Fruit fly (Drosophila melanogaster) whole organism, embryonic: ENCODE data around the gene siz.

Experiments used
- Atf-2 ChIP-seq: fragments of 200-800 bp; sonication (Bioruptor generic); optimal IDR thresholded peaks from 2 replicates; lab custom pipeline; 2016; ENCODE audit warnings: missing biosample characterization, missing genetic modification characterization
- Atf6 ChIP-seq: fragments of 200-800 bp; sonication (Bioruptor generic); IDR thresholded peaks from 2 replicates; pipeline ENCODE4 v1.3.6; 2022; ENCODE audit warnings: missing biosample characterization, missing genetic modification characterization
- CG10267 ChIP-seq: fragments of 200-800 bp; sonication (Bioruptor generic); optimal IDR thresholded peaks from 2 replicates; lab custom pipeline; 2018; ENCODE audit warnings: missing biosample characterization, mild to moderate bottlenecking, missing genetic modification characterization, moderate library complexity
- CG12299 ChIP-seq: fragments of 200-800 bp; sonication (Bioruptor generic); optimal IDR thresholded peaks from 2 replicates; lab custom pipeline; 2018; ENCODE audit warnings: missing biosample characterization, mild to moderate bottlenecking, missing genetic modification characterization
- CG12659 ChIP-seq: fragments of 200-800 bp; sonication (Bioruptor generic); optimal IDR thresholded peaks from 3 replicates; lab custom pipeline; 2017; ENCODE audit warnings: mild to moderate bottlenecking, missing biosample characterization, missing genetic modification reagents, missing genetic modification characterization
- CG14667 ChIP-seq: fragments of 200-800 bp; sonication (Bioruptor generic); IDR thresholded peaks from 2 replicates; pipeline ENCODE4 v1.3.6; 2022; ENCODE audit warnings: missing biosample characterization, missing genetic modification characterization
- CG14710 ChIP-seq: fragments of 200-800 bp; sonication (Bioruptor generic); optimal IDR thresholded peaks from 3 replicates; lab custom pipeline; 2019; ENCODE audit warnings: missing biosample characterization, mild to moderate bottlenecking, missing genetic modification characterization, moderate library complexity
- CG16779 ChIP-seq: fragments of 200-800 bp; sonication (Bioruptor generic); IDR thresholded peaks from 2 replicates; pipeline ENCODE4 v1.3.6; 2022; ENCODE audit warnings: missing biosample characterization, missing genetic modification characterization
- CG16813 ChIP-seq: fragments of 200-800 bp; sonication (Bioruptor generic); IDR thresholded peaks from 3 replicates; pipeline ENCODE4 v1.3.6; 2022; ENCODE audit warnings: missing biosample characterization, missing genetic modification characterization; ENCODE audit not compliant: partially characterized antibody
- CG17829 ChIP-seq: fragments of 200-800 bp; optimal IDR thresholded peaks from 2 replicates; lab custom pipeline; 2019; ENCODE audit warnings: missing biosample characterization, mild to moderate bottlenecking, missing genetic modification characterization, moderate library complexity
- CG1792 ChIP-seq: fragments of 200-800 bp; sonication (Bioruptor generic); optimal IDR thresholded peaks from 2 replicates; lab custom pipeline; 2016; ENCODE audit warnings: missing biosample characterization, missing genetic modification characterization
- CG18619 ChIP-seq: fragments of 200-800 bp; sonication (Bioruptor generic); optimal IDR thresholded peaks from 3 replicates; lab custom pipeline; 2017; ENCODE audit warnings: missing biosample characterization, mild to moderate bottlenecking, missing genetic modification characterization
- CG2202 ChIP-seq: fragments of 200-800 bp; sonication (Bioruptor generic); optimal IDR thresholded peaks from 2 replicates; lab custom pipeline; 2018; ENCODE audit warnings: missing biosample characterization, mild to moderate bottlenecking, missing genetic modification characterization
- CG30020 ChIP-seq: fragments of 200-800 bp; optimal IDR thresholded peaks from 2 replicates; lab custom pipeline; 2019; ENCODE audit warnings: missing biosample characterization, mild to moderate bottlenecking, missing genetic modification characterization, moderate library complexity
- CG32532 ChIP-seq: fragments of 200-800 bp; sonication (Bioruptor generic); IDR thresholded peaks from 2 replicates; pipeline ENCODE4 v1.3.6; 2022; ENCODE audit warnings: missing biosample characterization, missing genetic modification characterization
- CG34422 ChIP-seq: fragments of 200-800 bp; sonication (Bioruptor generic); IDR thresholded peaks from 3 replicates; pipeline ENCODE4 v1.3.6; 2022; ENCODE audit warnings: missing biosample characterization, missing genetic modification characterization
- CG8089 ChIP-seq: fragments of 200-800 bp; sonication (Bioruptor generic); optimal IDR thresholded peaks from 3 replicates; lab custom pipeline; 2016; ENCODE audit warnings: missing biosample characterization, missing genetic modification characterization
- CG8290 ChIP-seq, 3 experiments: fragments of 200-800 bp; sonication (Bioruptor generic); optimal IDR thresholded peaks; 2 replicates each; lab custom pipeline; 2016 to 2019; ENCODE audit warnings: missing biosample characterization in 3 of 3, missing genetic modification characterization in 3 of 3, mild to moderate bottlenecking in 2 of 3, moderate library complexity in 1 of 3
- CoRest ChIP-seq: fragments of 200-800 bp; sonication (Bioruptor generic); optimal IDR thresholded peaks from 3 replicates; lab custom pipeline; 2018; ENCODE audit warnings: missing biosample characterization, mild to moderate bottlenecking, missing genetic modification characterization, moderate library complexity
- Doc3 ChIP-seq: fragments of 200-800 bp; sonication (Bioruptor generic); IDR thresholded peaks from 3 replicates; pipeline ENCODE4 v1.3.6; 2022; ENCODE audit warnings: missing biosample characterization, missing genetic modification characterization; ENCODE audit not compliant: partially characterized antibody
- E2f2 ChIP-seq: fragments of 200-800 bp; sonication (Bioruptor generic); IDR thresholded peaks from 2 replicates; pipeline ENCODE4 v1.3.6; 2022; ENCODE audit warnings: missing biosample characterization, missing genetic modification characterization
- GATAe ChIP-seq: fragments of 200-800 bp; sonication (Bioruptor generic); conservative IDR thresholded peaks from 2 replicates; pipeline ENCODE4 v1.3.6; 2022; ENCODE audit warnings: missing biosample characterization, missing genetic modification characterization
- HLH3B ChIP-seq: fragments of 200-800 bp; sonication (Bioruptor generic); IDR thresholded peaks from 2 replicates; pipeline ENCODE4 v1.3.6; 2022; ENCODE audit warnings: missing biosample characterization, missing genetic modification characterization
- NC2β ChIP-seq: fragments of 200-800 bp; sonication (Bioruptor generic); optimal IDR thresholded peaks from 2 replicates; lab custom pipeline; 2016; ENCODE audit warnings: missing biosample characterization, missing genetic modification characterization
- Ravus ChIP-seq: fragments of 200-800 bp; sonication (Bioruptor generic); IDR thresholded peaks from 2 replicates; pipeline ENCODE4 v1.3.6; 2022; ENCODE audit warnings: missing biosample characterization, missing genetic modification characterization
- Rfx ChIP-seq: fragments of 200-800 bp; sonication (Bioruptor generic); IDR thresholded peaks from 2 replicates; pipeline ENCODE4 v1.3.6; 2022; ENCODE audit warnings: missing biosample characterization, missing genetic modification characterization
- abd-A ChIP-seq: fragments of 200-800 bp; sonication (Bioruptor generic); optimal IDR thresholded peaks from 3 replicates; lab custom pipeline; 2019; ENCODE audit warnings: missing biosample characterization, mild to moderate bottlenecking, missing genetic modification characterization, moderate library complexity
- ash1 ChIP-seq: fragments of 200-800 bp; sonication (Bioruptor generic); optimal IDR thresholded peaks from 2 replicates; lab custom pipeline; 2018; ENCODE audit warnings: missing biosample characterization, mild to moderate bottlenecking, missing genetic modification characterization
- bab2 ChIP-seq: fragments of 200-800 bp; sonication (Bioruptor generic); optimal IDR thresholded peaks from 2 replicates; lab custom pipeline; 2016; ENCODE audit warnings: missing biosample characterization, missing genetic modification characterization
- bigmax ChIP-seq: fragments of 200-800 bp; sonication (Bioruptor generic); optimal IDR thresholded peaks from 2 replicates; lab custom pipeline; 2018; ENCODE audit warnings: missing biosample characterization, mild to moderate bottlenecking, missing genetic modification characterization
- ci ChIP-seq: fragments of 200-800 bp; sonication (Bioruptor generic); IDR thresholded peaks from 3 replicates; pipeline ENCODE4 v1.3.6; 2022; ENCODE audit warnings: missing biosample characterization, missing genetic modification characterization
- dmrt99B ChIP-seq: fragments of 200-800 bp; sonication (Bioruptor generic); optimal IDR thresholded peaks from 2 replicates; lab custom pipeline; 2018; ENCODE audit warnings: missing biosample characterization, mild to moderate bottlenecking, missing genetic modification characterization, moderate library complexity
- en ChIP-seq: fragments of 200-800 bp; sonication (Bioruptor generic); optimal IDR thresholded peaks from 2 replicates; lab custom pipeline; 2016; ENCODE audit warnings: missing biosample characterization, missing genetic modification characterization
- gem ChIP-seq: fragments of 200-800 bp; sonication (Bioruptor generic); optimal IDR thresholded peaks from 2 replicates; lab custom pipeline; 2019; ENCODE audit warnings: missing biosample characterization, mild to moderate bottlenecking, missing genetic modification characterization, moderate library complexity
- ken ChIP-seq: fragments of 200-800 bp; sonication (Bioruptor generic); IDR thresholded peaks from 3 replicates; pipeline ENCODE4 v1.3.6; 2022; ENCODE audit warnings: missing biosample characterization, missing genetic modification characterization
- lab ChIP-seq: fragments of 200-800 bp; sonication (Bioruptor generic); optimal IDR thresholded peaks from 3 replicates; lab custom pipeline; 2017; ENCODE audit warnings: missing biosample characterization, missing genetic modification characterization, mild to moderate bottlenecking, moderate library complexity, missing genetic modification reagents
- lola ChIP-seq, 3 experiments: fragments of >200 bp in 2 of 3; fragments of 200-800 bp in 1 of 3; sonication (Bioruptor generic) in 1 of 3; optimal IDR thresholded peaks; 2 replicates each; lab custom pipeline; 2017 to 2019; ENCODE audit warnings: missing biosample characterization in 3 of 3, missing genetic modification characterization in 3 of 3, mild to moderate bottlenecking in 1 of 3, moderate library complexity in 1 of 3
- onecut ChIP-seq: fragments of 200-800 bp; sonication (Bioruptor generic); IDR thresholded peaks from 2 replicates; pipeline ENCODE4 v1.3.6; 2022; ENCODE audit warnings: missing biosample characterization, missing genetic modification characterization
- pan ChIP-seq, 4 experiments: fragments of >200 bp in 3 of 4; fragments of 200-800 bp in 1 of 4; sonication (Bioruptor generic) in 1 of 4; optimal IDR thresholded peaks in 3 of 4; IDR thresholded peaks in 1 of 4; 2 replicates each; pipeline versions ENCODE4 v1.3.6 to Lab custom; 2017 to 2022; ENCODE audit warnings: missing biosample characterization in 2 of 4, missing genetic modification characterization in 2 of 4, mixed read lengths in 1 of 4
- pb ChIP-seq: fragments of 200-800 bp; sonication (Bioruptor generic); optimal IDR thresholded peaks from 3 replicates; lab custom pipeline; 2016; ENCODE audit warnings: missing biosample characterization, missing genetic modification characterization
- peb ChIP-seq: fragments of 200-800 bp; sonication (Bioruptor generic); IDR thresholded peaks from 2 replicates; pipeline ENCODE4 v1.3.6; 2022; ENCODE audit warnings: missing biosample characterization, missing genetic modification characterization
- pum ChIP-seq: fragments of 200-800 bp; sonication (Bioruptor generic); optimal IDR thresholded peaks from 2 replicates; lab custom pipeline; 2016; ENCODE audit warnings: missing biosample characterization, missing genetic modification characterization
- ro ChIP-seq: fragments of 200-800 bp; sonication (Bioruptor generic); IDR thresholded peaks from 2 replicates; pipeline ENCODE4 v1.3.6; 2022; ENCODE audit warnings: missing biosample characterization, missing genetic modification characterization
- sens-2 ChIP-seq: fragments of 200-800 bp; sonication (Bioruptor generic); IDR thresholded peaks from 2 replicates; pipeline ENCODE4 v1.3.6; 2022; ENCODE audit warnings: missing biosample characterization, missing genetic modification characterization
- sug ChIP-seq: fragments of 200-800 bp; optimal IDR thresholded peaks from 2 replicates; lab custom pipeline; 2019; ENCODE audit warnings: missing biosample characterization, mild to moderate bottlenecking, missing genetic modification characterization, moderate library complexity
- toy ChIP-seq: fragments of 200-800 bp; sonication (Bioruptor generic); IDR thresholded peaks from 2 replicates; pipeline ENCODE4 v1.3.6; 2022; ENCODE audit warnings: missing biosample characterization, missing genetic modification characterization
- vfl ChIP-seq: fragments of 200-800 bp; sonication (Bioruptor generic); optimal IDR thresholded peaks from 2 replicates; lab custom pipeline; 2016; ENCODE audit warnings: missing biosample characterization, missing genetic modification characterization
- wor ChIP-seq: fragments of 200-800 bp; sonication (Bioruptor generic); IDR thresholded peaks from 2 replicates; pipeline ENCODE4 v1.3.6; 2022; ENCODE audit warnings: missing biosample characterization, missing genetic modification characterization
- yki ChIP-seq: fragments of >200 bp; optimal IDR thresholded peaks from 3 replicates; lab custom pipeline; 2018

The siz gene

dm6 chr3L:21027657-21028255, 6.6 kb upstream of the siz start, which contains the start of gene Pdss2 (continued):
- TF ChIP-seq CG1792 (GFP tag; lab: Kevin White, UChicago) (peak; percentile 15), pum (GFP tag; lab: Kevin White, UChicago) (peak; percentile 66), yki (lab: Kevin White, UChicago) (no peak), onecut (peak; percentile 5; the same call in 1 of the 2 replicates), Atf-2 (GFP tag; lab: Kevin White, UChicago) (peak; percentile 27), lab (GFP tag; lab: Kevin White, UChicago) (peak; percentile 83), CG18619 (GFP tag; lab: Kevin White, UChicago) (peak; percentile 65), GATAe (GFP tag; lab: Robert Waterston, UW) (no peak), CG14710 (tag; lab: Kevin White, UChicago) (peak; percentile 89), CG12299 (tag; lab: Kevin White, UChicago) (no peak), CG32532 (GFP tag; lab: Robert Waterston, UW) (peak; percentile 82), sens-2 (GFP tag; lab: Robert Waterston, UW) (peak; percentile 46; the same call in 1 of the 2 replicates), CG16813 (GFP tag; lab: Robert Waterston, UW) (peak; percentile 77), pb (no peak), CG17829 (tag; lab: Kevin White, UChicago) (peak; percentile 71), peb (GFP tag; lab: Robert Waterston, UW) (peak; percentile 29; the same call in 1 of the 2 replicates), ro (GFP tag; lab: Robert Waterston, UW) (0 out of 2 replicates have a peak, but pooled peaks have one; percentile 28), abd-A (tag; lab: Kevin White, UChicago) (peak; percentile 89), bigmax (GFP tag; lab: Kevin White, UChicago) (peak; percentile 39), CG16779 (0 out of 2 replicates have a peak, but pooled peaks have one; percentile 8), ash1 (GFP tag; lab: Kevin White, UChicago) (peak; percentile 42), en (no peak), pan (optimal IDR thresholded peaks at IDR 0.05; lab: Kevin White, UChicago) (no peak), pan (GFP tag; optimal IDR thresholded peaks at IDR 0.05 in 1 of 2, IDR thresholded peaks at IDR 0.05 in 1 of 2) (peak in 1 of 2 experiments; percentile 80), sug (peak; percentile 91), Doc3 (GFP tag; lab: Robert Waterston, UW) (peak; percentile 68), CG14667 (peak; percentile 72), CG8089 (GFP tag; lab: Kevin White, UChicago) (peak; percentile 55), CG30020 (tag; lab: Kevin White, UChicago) (peak; percentile 63), NC2β (GFP tag; lab: Kevin White, UChicago) (peak; percentile 41), gem (peak; percentile 83), lola (GFP tag; optimal IDR thresholded peaks at IDR 0.05; lab: Kevin White, UChicago) (peak in 1 of 3 experiments; percentile 73), CG8290 (GFP tag; optimal IDR thresholded peaks at IDR 0.05; lab: Kevin White, UChicago) (peak; percentile 52), CG8290 (tag; optimal IDR thresholded peaks at IDR 0.05; lab: Kevin White, UChicago) (peak in 1 of 2 experiments; percentile 80), Ravus (GFP tag; lab: Robert Waterston, UW) (no peak; the same call in 1 of the 2 replicates), Atf6 (GFP tag; lab: Robert Waterston, UW) (peak; percentile 57; the same call in 1 of the 2 replicates), vfl (GFP tag; lab: Kevin White, UChicago) (peak; percentile 61), Rfx (GFP tag; lab: Robert Waterston, UW) (peak; percentile 91), CoRest (tag; lab: Kevin White, UChicago) (peak; percentile 87), dmrt99B (tag; lab: Kevin White, UChicago) (peak; percentile 58), ken (GFP tag; lab: Robert Waterston, UW) (peak; percentile 86), bab2 (GFP tag; lab: Kevin White, UChicago) (peak; percentile 71), toy (GFP tag; lab: Robert Waterston, UW) (peak; percentile 73), CG34422 (GFP tag; lab: Robert Waterston, UW) (peak; percentile 87), CG12659 (GFP tag; lab: Kevin White, UChicago) (peak; percentile 58), wor (GFP tag; lab: Robert Waterston, UW) (peak; percentile 36; the same call in 1 of the 2 replicates), ci (peak; percentile 85), CG2202 (tag; lab: Kevin White, UChicago) (peak; percentile 15), HLH3B (GFP tag; lab: Robert Waterston, UW) (peak; percentile 57; the same call in 1 of the 2 replicates), CG10267 (tag; lab: Kevin White, UChicago) (peak; percentile 65), E2f2 (GFP tag; lab: Robert Waterston, UW) (peak; percentile 57)
